Fruit fly (Drosophila melanogaster) whole organism, prepupa: ENCODE data around the gene stwl.

ENCODE experiments used
- CG1621 ChIP-seq: fragments of 200-800 bp; sonication (Bioruptor generic); optimal IDR thresholded peaks from 3 replicates; lab custom pipeline; 2018; ENCODE audit warnings: missing biosample characterization, mild to moderate bottlenecking, missing genetic modification characterization
- CG4318 ChIP-seq: fragments of 200-800 bp; sonication (Bioruptor generic); optimal IDR thresholded peaks from 3 replicates; lab custom pipeline; 2017; ENCODE audit warnings: missing biosample characterization, mild to moderate bottlenecking, missing genetic modification characterization
- spab ChIP-seq: fragments of 200-800 bp; sonication (Bioruptor generic); optimal IDR thresholded peaks from 2 replicates; lab custom pipeline; 2017; ENCODE audit warnings: missing biosample characterization, mild to moderate bottlenecking, missing genetic modification characterization, missing genetic modification reagents

- TF ChIP-seq spab (GFP tag; lab: Kevin White, UChicago) (no peak), CG4318 (no peak), CG1621 (no peak)
These were observed 37.1 kb upstream of the stwl start for dm6 chr3L:14446874-14447273.
